Worm (Caenorhabditis elegans) whole organism, early embryonic: ENCODE data around the gene M151.1.

Source experiments
- B0310.2 ChIP-seq: sonication (generic microtip); optimal IDR thresholded peaks from 2 replicates; lab custom pipeline; 2016; ENCODE audit warnings: mild to moderate bottlenecking, missing genetic modification characterization, missing compliant biosample characterization
- F13C5.2 ChIP-seq: sonication (generic microtip); optimal IDR thresholded peaks from 2 replicates; lab custom pipeline; 2017; ENCODE audit warnings: mild to moderate bottlenecking, missing genetic modification characterization, inconsistent platforms, missing compliant biosample characterization
- aly-1 ChIP-seq: sonication (generic microtip); optimal IDR thresholded peaks from 2 replicates; lab custom pipeline; 2016; ENCODE audit warnings: missing genetic modification characterization, missing compliant biosample characterization
- ama-1 ChIP-seq: fragments of 150-350 bp; optimal IDR thresholded peaks from 2 replicates; lab custom pipeline; 2014
- ceh-13 ChIP-seq: fragments of 200-800 bp; sonication (Bioruptor generic); optimal IDR thresholded peaks from 2 replicates; lab custom pipeline; 2018; ENCODE audit warnings: mild to moderate bottlenecking, missing genetic modification characterization, missing compliant biosample characterization
- ceh-36 ChIP-seq: sonication (generic microtip); optimal IDR thresholded peaks from 2 replicates; lab custom pipeline; 2016; ENCODE audit warnings: missing genetic modification characterization, inconsistent platforms, missing compliant biosample characterization
- ets-7 ChIP-seq: sonication (generic microtip); optimal IDR thresholded peaks from 2 replicates; lab custom pipeline; 2016; ENCODE audit warnings: missing genotype, missing genetic modification characterization, missing compliant biosample characterization
- flt-1 ChIP-seq: fragments of 200-800 bp; sonication (Bioruptor generic); IDR thresholded peaks from 2 replicates; pipeline ENCODE4 v1.3.6; 2022; ENCODE audit warnings: missing genetic modification characterization, missing compliant biosample characterization
- hmbx-1 ChIP-seq: sonication (generic microtip); optimal IDR thresholded peaks from 2 replicates; lab custom pipeline; 2016; ENCODE audit warnings: mild to moderate bottlenecking, missing genetic modification characterization, missing compliant biosample characterization
- hmg-4 ChIP-seq: fragments of 200-800 bp; sonication (Bioruptor generic); optimal IDR thresholded peaks from 2 replicates; lab custom pipeline; 2018; ENCODE audit warnings: mild to moderate bottlenecking, missing genetic modification characterization, missing compliant biosample characterization
- hnd-1 ChIP-seq: sonication (generic microtip); optimal IDR thresholded peaks from 2 replicates; lab custom pipeline; 2016; ENCODE audit warnings: missing genetic modification characterization, missing compliant biosample characterization
- pes-1 ChIP-seq: fragments of 200-800 bp; sonication (Bioruptor generic); IDR thresholded peaks from 2 replicates; pipeline ENCODE4 v1.3.6; 2022; ENCODE audit warnings: missing genetic modification reagents, missing genetic modification characterization, missing compliant biosample characterization
- scrt-1 ChIP-seq: fragments of 200-800 bp; sonication (Bioruptor generic); IDR thresholded peaks from 2 replicates; pipeline ENCODE4 v1.3.6; 2022; ENCODE audit warnings: missing genetic modification characterization, missing compliant biosample characterization
- sea-1 ChIP-seq: fragments of 200-800 bp; sonication (Bioruptor generic); conservative IDR thresholded peaks from 2 replicates; pipeline ENCODE4 v1.3.6; 2022; ENCODE audit warnings: missing genetic modification characterization, missing compliant biosample characterization
- tbx-11 ChIP-seq: fragments of 200-800 bp; sonication (Bioruptor generic); IDR thresholded peaks from 2 replicates; pipeline ENCODE4 v1.3.6; 2022; ENCODE audit warnings: missing genetic modification characterization, missing compliant biosample characterization
- tbx-37 ChIP-seq: fragments of 200-800 bp; sonication (Bioruptor generic); conservative IDR thresholded peaks from 2 replicates; pipeline ENCODE4 v1.3.6; 2022; ENCODE audit warnings: missing genetic modification reagents, missing genetic modification characterization, missing compliant biosample characterization
- tra-4 ChIP-seq: sonication (generic microtip); optimal IDR thresholded peaks from 2 replicates; lab custom pipeline; 2017; ENCODE audit warnings: missing genetic modification characterization, missing compliant biosample characterization

The M151.1 gene

ce11 chrII:3682770-3683234, 41.5 kb downstream of the M151.1 start, which contains the start of gene F19B10.1:
F19B10.1 (plus strand) TSS chrII:3683184.
- no peak for TF ChIP-seq ets-7 (tag; lab: Kevin White, UChicago)
- TF ChIP-seq ceh-36 (tag; lab: Kevin White, UChicago), result no peak
- TF ChIP-seq B0310.2 (tag; lab: Kevin White, UChicago), result no peak
- TF ChIP-seq hnd-1 (tag; lab: Kevin White, UChicago), result no peak
- no peak for TF ChIP-seq tbx-11 (GFP tag; lab: Robert Waterston, UW)
- no peak for TF ChIP-seq ama-1 (lab: Kevin White, UChicago)
- TF ChIP-seq F13C5.2 (tag; lab: Kevin White, UChicago), result no peak
- no peak for TF ChIP-seq pes-1 (GFP tag; lab: Robert Waterston, UW)
- TF ChIP-seq hmbx-1, result no peak

- no peak for TF ChIP-seq ets-7 (tag; lab: Kevin White, UChicago)
- no peak for TF ChIP-seq tra-4 (tag; lab: Kevin White, UChicago)
- TF ChIP-seq hmbx-1, result no peak
- TF ChIP-seq aly-1 (tag; lab: Kevin White, UChicago), result no peak
- TF ChIP-seq hnd-1 (tag; lab: Kevin White, UChicago), result no peak
- TF ChIP-seq scrt-1 (GFP tag; lab: Robert Waterston, UW), result no peak
- TF ChIP-seq F13C5.2 (tag; lab: Kevin White, UChicago), result no peak
- no peak for TF ChIP-seq sea-1 (GFP tag; lab: Robert Waterston, UW)
- TF ChIP-seq tbx-37 (GFP tag; lab: Robert Waterston, UW), result no peak
- no peak for TF ChIP-seq hmg-4 (GFP tag; lab: Kevin White, UChicago)
- TF ChIP-seq ama-1 (lab: Kevin White, UChicago), result no peak
- TF ChIP-seq flt-1 (GFP tag; lab: Robert Waterston, UW), result no peak
- no peak for TF ChIP-seq B0310.2 (tag; lab: Kevin White, UChicago)
- no peak for TF ChIP-seq pes-1 (GFP tag; lab: Robert Waterston, UW)
- no peak for TF ChIP-seq ceh-13 (GFP tag; lab: Kevin White, UChicago)
- no peak for TF ChIP-seq tbx-11 (GFP tag; lab: Robert Waterston, UW)
- TF ChIP-seq ceh-36 (tag; lab: Kevin White, UChicago), result no peak
Observed at ce11 chrII:3684487-3685067, 43.3 kb downstream of the M151.1 start.

ce11 chrII:3688333-3688732, 47.0 kb downstream of the M151.1 start, which contains the start of gene ifas-1:
ifas-1 (minus strand) TSS chrII:3688719.
- TF ChIP-seq ets-7 (tag; lab: Kevin White, UChicago) (no peak), ceh-13 (GFP tag; lab: Kevin White, UChicago) (no peak), ama-1 (lab: Kevin White, UChicago) (no peak), tbx-37 (GFP tag; lab: Robert Waterston, UW) (no peak), sea-1 (GFP tag; lab: Robert Waterston, UW) (no peak), ceh-36 (tag; lab: Kevin White, UChicago) (no peak), F13C5.2 (tag; lab: Kevin White, UChicago) (no peak), hmg-4 (GFP tag; lab: Kevin White, UChicago) (no peak), tbx-11 (GFP tag; lab: Robert Waterston, UW) (no peak), pes-1 (GFP tag; lab: Robert Waterston, UW) (no peak)

DNA sequence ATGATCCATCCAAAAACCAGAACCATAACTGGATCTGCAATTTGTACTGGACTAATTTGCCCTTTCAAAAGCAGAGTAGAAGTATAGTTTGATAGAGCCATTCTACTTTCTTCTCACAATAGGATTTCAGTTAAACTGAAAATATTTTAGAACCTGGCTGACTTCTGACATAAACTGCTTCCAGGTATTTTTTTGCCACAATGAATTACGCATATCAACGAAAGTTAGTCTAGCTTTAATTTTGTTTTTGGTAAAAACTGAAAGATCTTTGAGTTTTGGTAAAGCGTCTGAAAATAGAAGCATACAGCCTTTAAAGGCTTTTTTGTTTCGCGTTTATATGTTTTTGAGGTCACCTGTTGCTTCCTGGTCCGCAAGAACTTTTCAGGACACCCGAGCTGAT, 49.3 kb downstream of the M151.1 start, which contains the start of gene srx-101:
Gene srx-101 (minus strand): TSS at position 101 of the 400 bp plus-strand sequence.
- no peak for TF ChIP-seq tra-4 (tag; lab: Kevin White, UChicago)
- TF ChIP-seq B0310.2 (tag; lab: Kevin White, UChicago), result no peak
- TF ChIP-seq F13C5.2 (tag; lab: Kevin White, UChicago), result no peak
- no peak for TF ChIP-seq tbx-37 (GFP tag; lab: Robert Waterston, UW)
- TF ChIP-seq hmg-4 (GFP tag; lab: Kevin White, UChicago), result no peak
- no peak for TF ChIP-seq hmbx-1
- TF ChIP-seq hnd-1 (tag; lab: Kevin White, UChicago), result no peak
- TF ChIP-seq flt-1 (GFP tag; lab: Robert Waterston, UW), result no peak
- no peak for TF ChIP-seq ceh-36 (tag; lab: Kevin White, UChicago)
- no peak for TF ChIP-seq aly-1 (tag; lab: Kevin White, UChicago)
- no peak for TF ChIP-seq tbx-11 (GFP tag; lab: Robert Waterston, UW)
- TF ChIP-seq sea-1 (GFP tag; lab: Robert Waterston, UW), result no peak
- TF ChIP-seq ama-1 (lab: Kevin White, UChicago), result no peak
- no peak for TF ChIP-seq ets-7 (tag; lab: Kevin White, UChicago)
- no peak for TF ChIP-seq scrt-1 (GFP tag; lab: Robert Waterston, UW)
- no peak for TF ChIP-seq pes-1 (GFP tag; lab: Robert Waterston, UW)
- TF ChIP-seq ceh-13 (GFP tag; lab: Kevin White, UChicago), result no peak
